Fruit fly (Drosophila melanogaster) whole organism, embryonic: ENCODE data around the gene Sld5.

Experiments
- Abd-B ChIP-seq: fragments of 200-800 bp; sonication (Bioruptor generic); optimal IDR thresholded peaks from 2 replicates; lab custom pipeline; 2018; ENCODE audit warnings: missing biosample characterization, mild to moderate bottlenecking, missing genetic modification characterization, moderate library complexity
- Aef1 ChIP-seq: fragments of 200-800 bp; sonication (Bioruptor generic); IDR thresholded peaks from 3 replicates; pipeline ENCODE4 v1.3.6; 2022; ENCODE audit warnings: missing biosample characterization, missing genetic modification characterization
- C15 ChIP-seq: fragments of 200-800 bp; sonication (Bioruptor generic); IDR thresholded peaks from 3 replicates; pipeline ENCODE4 v1.3.6; 2022; ENCODE audit warnings: missing biosample characterization, missing genetic modification characterization
- CG11456 ChIP-seq: fragments of 200-800 bp; sonication (Bioruptor generic); IDR thresholded peaks from 3 replicates; pipeline ENCODE4 v1.3.6; 2022; ENCODE audit warnings: missing biosample characterization, missing genetic modification characterization
- CG12942 ChIP-seq: fragments of 200-800 bp; sonication (Bioruptor generic); optimal IDR thresholded peaks from 3 replicates; lab custom pipeline; 2016; ENCODE audit warnings: missing biosample characterization, missing genetic modification characterization
- CG1602 ChIP-seq: fragments of 200-800 bp; sonication (Bioruptor generic); optimal IDR thresholded peaks from 3 replicates; lab custom pipeline; 2016; ENCODE audit warnings: missing biosample characterization, missing genetic modification characterization
- CG1832 ChIP-seq: fragments of 200-800 bp; sonication (Bioruptor generic); optimal IDR thresholded peaks from 2 replicates; lab custom pipeline; 2017; ENCODE audit warnings: missing biosample characterization, mild to moderate bottlenecking, missing genetic modification characterization, inconsistent platforms
- CG2678 ChIP-seq: fragments of 200-800 bp; sonication (Bioruptor generic); optimal IDR thresholded peaks from 3 replicates; lab custom pipeline; 2019; ENCODE audit warnings: missing biosample characterization, mild to moderate bottlenecking, missing genetic modification characterization, moderate library complexity
- CG4854 ChIP-seq: fragments of 200-800 bp; sonication (Bioruptor generic); optimal IDR thresholded peaks from 2 replicates; lab custom pipeline; 2016; ENCODE audit warnings: missing biosample characterization, missing genetic modification characterization, inconsistent platforms
- CG5180 ChIP-seq: fragments of 200-800 bp; sonication (Bioruptor generic); optimal IDR thresholded peaks from 3 replicates; lab custom pipeline; 2017; ENCODE audit warnings: missing biosample characterization, missing genetic modification characterization, mild to moderate bottlenecking, moderate library complexity, missing genetic modification reagents
- CG7839 ChIP-seq: fragments of 200-800 bp; sonication (Bioruptor generic); optimal IDR thresholded peaks from 3 replicates; lab custom pipeline; 2018; ENCODE audit warnings: missing biosample characterization, mild to moderate bottlenecking, missing genetic modification characterization, moderate library complexity
- CG9876 ChIP-seq: fragments of 200-800 bp; sonication (Bioruptor generic); optimal IDR thresholded peaks from 2 replicates; lab custom pipeline; 2016; ENCODE audit warnings: missing biosample characterization, missing genetic modification characterization
- CoRest ChIP-seq: fragments of 200-800 bp; sonication (Bioruptor generic); optimal IDR thresholded peaks from 3 replicates; lab custom pipeline; 2018; ENCODE audit warnings: missing biosample characterization, mild to moderate bottlenecking, missing genetic modification characterization, moderate library complexity
- Dek ChIP-seq: fragments of 200-800 bp; sonication (Bioruptor generic); optimal IDR thresholded peaks from 3 replicates; lab custom pipeline; 2019; ENCODE audit warnings: missing biosample characterization, mild to moderate bottlenecking, missing genetic modification characterization, moderate library complexity
- Doc3 ChIP-seq: fragments of 200-800 bp; sonication (Bioruptor generic); IDR thresholded peaks from 3 replicates; pipeline ENCODE4 v1.3.6; 2022; ENCODE audit warnings: missing biosample characterization, missing genetic modification characterization; ENCODE audit not compliant: partially characterized antibody
- Ets65A ChIP-seq: fragments of 200-800 bp; sonication (Bioruptor generic); peaks from one replicate; lab custom pipeline; 2016; ENCODE audit warnings: missing biosample characterization, missing genetic modification characterization
- HHEX ChIP-seq: fragments of 200-800 bp; sonication (Bioruptor generic); optimal IDR thresholded peaks from 3 replicates; lab custom pipeline; 2017; ENCODE audit warnings: missing biosample characterization, mild to moderate bottlenecking, missing genetic modification characterization, missing genetic modification reagents
- HLH4C ChIP-seq: fragments of 200-800 bp; sonication (Bioruptor generic); IDR thresholded peaks from 3 replicates; pipeline ENCODE4 v1.3.6; 2022; ENCODE audit warnings: missing biosample characterization, missing genetic modification characterization; ENCODE audit not compliant: partially characterized antibody
- Hmr ChIP-seq: fragments of 200-800 bp; sonication (Bioruptor generic); optimal IDR thresholded peaks from 3 replicates; lab custom pipeline; 2017; ENCODE audit warnings: mild to moderate bottlenecking, missing biosample characterization, missing genetic modification reagents, missing genetic modification characterization
- Mrtf ChIP-seq: fragments of 200-800 bp; sonication (Bioruptor generic); IDR thresholded peaks from 3 replicates; pipeline ENCODE4 v1.3.6; 2022; ENCODE audit warnings: missing biosample characterization, missing genetic modification characterization
- NC2β ChIP-seq: fragments of 200-800 bp; sonication (Bioruptor generic); optimal IDR thresholded peaks from 2 replicates; lab custom pipeline; 2016; ENCODE audit warnings: missing biosample characterization, missing genetic modification characterization
- Nf-YA ChIP-seq: fragments of 200-800 bp; sonication (Bioruptor generic); IDR thresholded peaks from 2 replicates; pipeline ENCODE4 v1.3.6; 2022; ENCODE audit warnings: missing biosample characterization, missing genetic modification characterization
- Oli ChIP-seq: fragments of 200-800 bp; sonication (Bioruptor generic); optimal IDR thresholded peaks from 2 replicates; lab custom pipeline; 2018; ENCODE audit warnings: missing biosample characterization, mild to moderate bottlenecking, missing genetic modification characterization, moderate library complexity
- TFAM ChIP-seq: fragments of 200-800 bp; sonication (Bioruptor generic); optimal IDR thresholded peaks from 2 replicates; lab custom pipeline; 2017; ENCODE audit warnings: missing biosample characterization, missing genetic modification characterization, inconsistent platforms
- abd-A ChIP-seq: fragments of 200-800 bp; sonication (Bioruptor generic); optimal IDR thresholded peaks from 3 replicates; lab custom pipeline; 2019; ENCODE audit warnings: missing biosample characterization, mild to moderate bottlenecking, missing genetic modification characterization, moderate library complexity
- ac ChIP-seq: fragments of 200-800 bp; sonication (Bioruptor generic); optimal IDR thresholded peaks from 3 replicates; lab custom pipeline; 2017; ENCODE audit warnings: missing biosample characterization, mild to moderate bottlenecking, missing genetic modification characterization
- amos ChIP-seq: fragments of 200-800 bp; sonication (Bioruptor generic); IDR thresholded peaks from 2 replicates; pipeline ENCODE4 v1.3.6; 2022; ENCODE audit warnings: missing biosample characterization, missing genetic modification characterization; ENCODE audit not compliant: partially characterized antibody
- cad ChIP-seq: fragments of >200 bp; optimal IDR thresholded peaks from 2 replicates; lab custom pipeline; 2017; ENCODE audit warnings: missing biosample characterization, missing genetic modification characterization
- cwo ChIP-seq: fragments of 200-800 bp; sonication (Bioruptor generic); optimal IDR thresholded peaks from 3 replicates; lab custom pipeline; 2017; ENCODE audit warnings: missing biosample characterization, missing genetic modification characterization, mild to moderate bottlenecking, moderate library complexity, missing genetic modification reagents
- dpn ChIP-seq, 2 experiments: fragments of 200-800 bp; sonication (Bioruptor generic); optimal IDR thresholded peaks; 3 replicates each; lab custom pipeline; 2016; ENCODE audit warnings: missing biosample characterization in 2 of 2, missing genetic modification characterization in 2 of 2
- en ChIP-seq: fragments of 200-800 bp; sonication (Bioruptor generic); optimal IDR thresholded peaks from 2 replicates; lab custom pipeline; 2016; ENCODE audit warnings: missing biosample characterization, missing genetic modification characterization
- eve ChIP-seq, 2 experiments: fragments of >200 bp; optimal IDR thresholded peaks; 2 replicates each; lab custom pipeline; 2017; ENCODE audit warnings: missing biosample characterization in 2 of 2, missing genetic modification characterization in 2 of 2
- ewg ChIP-seq: fragments of 200-800 bp; sonication (Bioruptor generic); optimal IDR thresholded peaks from 3 replicates; lab custom pipeline; 2017; ENCODE audit warnings: mild to moderate bottlenecking, missing biosample characterization, missing genetic modification reagents, missing genetic modification characterization
- gce ChIP-seq: fragments of 200-800 bp; sonication (Bioruptor generic); IDR thresholded peaks from 3 replicates; pipeline ENCODE4 v1.3.6; 2022; ENCODE audit warnings: missing biosample characterization, missing genetic modification characterization
- gsb ChIP-seq: fragments of 200-800 bp; sonication (Bioruptor generic); IDR thresholded peaks from 2 replicates; pipeline ENCODE4 v1.3.6; 2022; ENCODE audit warnings: missing biosample characterization, missing genetic modification characterization
- lbe ChIP-seq: fragments of 200-800 bp; sonication (Bioruptor generic); optimal IDR thresholded peaks from 2 replicates; lab custom pipeline; 2016; ENCODE audit warnings: missing biosample characterization, mild to moderate bottlenecking, missing genetic modification characterization
- lilli ChIP-seq: fragments of 200-800 bp; sonication (Bioruptor generic); optimal IDR thresholded peaks from 3 replicates; lab custom pipeline; 2016; ENCODE audit warnings: missing biosample characterization, missing genetic modification characterization
- mam ChIP-seq: fragments of 200-800 bp; sonication (Bioruptor generic); optimal IDR thresholded peaks from 3 replicates; lab custom pipeline; 2016; ENCODE audit warnings: missing biosample characterization, missing genetic modification characterization
- odd ChIP-seq: fragments of 200-800 bp; sonication (Bioruptor generic); optimal IDR thresholded peaks from 2 replicates; lab custom pipeline; 2017; ENCODE audit warnings: missing biosample characterization, mild to moderate bottlenecking, missing genetic modification characterization
- sima ChIP-seq: fragments of 200-800 bp; sonication (Bioruptor generic); optimal IDR thresholded peaks from 2 replicates; lab custom pipeline; 2016; ENCODE audit warnings: missing biosample characterization, missing genetic modification characterization
- zen ChIP-seq: fragments of 200-800 bp; sonication (Bioruptor generic); optimal IDR thresholded peaks from 3 replicates; lab custom pipeline; 2018; ENCODE audit warnings: missing biosample characterization, mild to moderate bottlenecking, missing genetic modification characterization, moderate library complexity
- zf30C ChIP-seq: fragments of 200-800 bp; sonication (Bioruptor generic); optimal IDR thresholded peaks from 3 replicates; lab custom pipeline; 2018; ENCODE audit warnings: missing biosample characterization, mild to moderate bottlenecking, missing genetic modification characterization
- zfh1 ChIP-seq: fragments of 200-800 bp; sonication (Bioruptor generic); IDR thresholded peaks from 3 replicates; pipeline ENCODE4 v1.3.6; 2022; ENCODE audit warnings: missing biosample characterization, missing genetic modification characterization

The Sld5 gene

DNA sequence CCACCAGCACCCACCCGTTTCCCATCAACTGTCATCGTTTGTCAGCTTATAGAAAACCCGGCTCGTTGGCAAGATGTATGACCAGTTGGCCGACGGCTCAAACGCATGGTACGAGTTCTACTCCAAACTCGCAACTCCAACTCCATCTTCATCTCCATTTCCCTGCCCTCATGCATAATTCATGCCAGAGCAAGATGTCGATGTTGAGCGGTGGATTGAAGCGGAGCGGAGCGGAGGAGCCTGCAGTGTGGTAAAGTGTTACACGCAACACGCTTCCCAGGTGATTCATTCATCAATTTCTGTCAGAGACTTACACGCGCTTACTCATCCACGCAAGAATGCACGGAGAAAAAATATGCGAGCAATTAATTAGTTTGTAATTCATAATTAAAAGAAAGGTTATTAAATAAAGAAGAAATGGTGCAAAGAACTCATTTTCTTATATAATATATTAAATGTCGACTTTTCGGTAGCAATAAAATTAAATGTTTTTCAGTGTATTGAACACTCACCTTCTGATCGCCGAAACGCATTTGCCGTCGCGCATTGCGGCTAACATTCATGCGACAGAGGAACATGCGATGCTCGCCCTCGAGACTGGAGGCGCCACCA, 25.1 kb upstream of the Sld5 start (continued):
- TF ChIP-seq CG9876 (GFP tag; lab: Kevin White, UChicago): no peak
- no peak for TF ChIP-seq CG7839 (tag; lab: Kevin White, UChicago)
- no peak for TF ChIP-seq TFAM
- TF ChIP-seq ewg (GFP tag; lab: Kevin White, UChicago): peak; percentile 23
- peak; percentile 41 for TF ChIP-seq CoRest
- no peak for TF ChIP-seq en (GFP tag; lab: Kevin White, UChicago)
- peak; percentile 64 for TF ChIP-seq Oli
- TF ChIP-seq gsb (GFP tag; lab: Robert Waterston, UW): no peak
- peak; percentile 75 for TF ChIP-seq zfh1 (GFP tag; lab: Robert Waterston, UW)
- TF ChIP-seq ac (GFP tag; lab: Kevin White, UChicago): no peak
- TF ChIP-seq CG2678 (tag; lab: Kevin White, UChicago): no peak
- no peak for TF ChIP-seq abd-A (tag; lab: Kevin White, UChicago)
- no peak for TF ChIP-seq HHEX (GFP tag; lab: Kevin White, UChicago)
- no peak for TF ChIP-seq amos (GFP tag; lab: Robert Waterston, UW)
- no peak for TF ChIP-seq cwo (GFP tag; lab: Kevin White, UChicago)
- no peak for TF ChIP-seq CG1832
- TF ChIP-seq CG5180 (GFP tag; lab: Kevin White, UChicago): peak; percentile 26
- no peak for TF ChIP-seq cad (GFP tag; lab: Kevin White, UChicago)
- TF ChIP-seq HLH4C (GFP tag; lab: Robert Waterston, UW): no peak
- no peak for TF ChIP-seq CG11456 (GFP tag; lab: Robert Waterston, UW)
- peak; percentile 37 for TF ChIP-seq zen (tag; lab: Kevin White, UChicago)
- peak; percentile 78; the same call in 2 of the 3 replicates for TF ChIP-seq gce (GFP tag; lab: Robert Waterston, UW)
- no peak for TF ChIP-seq zf30C
- TF ChIP-seq Mrtf (GFP tag; lab: Robert Waterston, UW): no peak
- TF ChIP-seq dpn (GFP tag; optimal IDR thresholded peaks at IDR 0.05; lab: Kevin White, UChicago): no peak
- no peak for TF ChIP-seq C15 (GFP tag; lab: Robert Waterston, UW)
- no peak for TF ChIP-seq Dek (tag; lab: Kevin White, UChicago)
- TF ChIP-seq Aef1: no peak
- peak; percentile 32 for TF ChIP-seq CG1602 (GFP tag; lab: Kevin White, UChicago)
- TF ChIP-seq Hmr: no peak
- no peak for TF ChIP-seq Ets65A (GFP tag; lab: Kevin White, UChicago)
- no peak for TF ChIP-seq sima (GFP tag; lab: Kevin White, UChicago)

DNA sequence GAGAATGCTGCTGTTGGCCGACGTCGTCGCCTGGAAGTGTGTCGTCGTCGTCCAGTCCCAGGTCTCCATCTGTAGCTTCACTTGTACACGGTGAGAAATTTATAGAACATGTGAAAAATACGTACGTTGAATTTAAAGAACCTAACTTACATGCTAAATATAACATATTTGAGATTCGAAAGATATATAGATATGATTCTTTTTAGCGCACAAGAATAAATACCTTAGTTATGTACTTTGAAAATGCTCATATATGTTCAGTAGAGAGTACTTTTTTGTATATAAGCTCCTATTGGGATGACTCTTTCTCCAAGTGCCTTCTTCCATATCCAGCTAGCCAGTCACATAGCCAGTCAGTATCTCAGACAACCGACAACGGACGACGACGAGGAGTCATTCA, 18.9 kb upstream of the Sld5 start:
- TF ChIP-seq CG12942 (GFP tag; lab: Kevin White, UChicago) (no peak), odd (GFP tag; lab: Kevin White, UChicago) (no peak), lilli (GFP tag; lab: Kevin White, UChicago) (no peak), CG4854 (GFP tag; lab: Kevin White, UChicago) (no peak), mam (no peak), NC2β (GFP tag; lab: Kevin White, UChicago) (no peak), eve (GFP tag; optimal IDR thresholded peaks at IDR 0.05; lab: Kevin White, UChicago) (no peak), Doc3 (no peak), lbe (no peak), Abd-B (GFP tag; lab: Kevin White, UChicago) (no peak), Nf-YA (GFP tag; lab: Robert Waterston, UW) (no peak)
